Fruit fly (Drosophila melanogaster) whole organism, wandering third instar larva: Measurements from ENCODE around the gene Aprt.

Experiments
- Abd-B ChIP-seq: fragments of >200 bp; optimal IDR thresholded peaks from 2 replicates; lab custom pipeline; 2017; ENCODE audit warnings: missing biosample characterization, missing genetic modification characterization
- CG32264 ChIP-seq: fragments of 200-800 bp; sonication (Bioruptor generic); optimal IDR thresholded peaks from 2 replicates; lab custom pipeline; 2016; ENCODE audit warnings: missing biosample characterization, missing genetic modification characterization
- Dif ChIP-seq: fragments of 200-275, 200-300 bp; sonication (Bioruptor generic); optimal IDR thresholded peaks from 2 replicates; lab custom pipeline; 2018; ENCODE audit warnings: missing biosample characterization, missing genetic modification characterization; ENCODE audit not compliant: partially characterized antibody
- Hr78 ChIP-seq: fragments of >200 bp; optimal IDR thresholded peaks from 2 replicates; lab custom pipeline; 2017; ENCODE audit warnings: missing biosample characterization, missing genetic modification characterization
- N ChIP-seq: fragments of >200 bp; optimal IDR thresholded peaks from 2 replicates; lab custom pipeline; 2018; ENCODE audit warnings: missing biosample characterization, missing external identifiers, missing genetic modification characterization
- fru ChIP-seq: fragments of 200-800 bp; sonication (Bioruptor generic); optimal IDR thresholded peaks from 3 replicates; lab custom pipeline; 2016; ENCODE audit warnings: missing biosample characterization, mild to moderate bottlenecking, missing genetic modification characterization
- usp ChIP-seq: fragments of >200 bp; optimal IDR thresholded peaks from 2 replicates; lab custom pipeline; 2017; ENCODE audit warnings: missing biosample characterization, missing genetic modification characterization

DNA sequence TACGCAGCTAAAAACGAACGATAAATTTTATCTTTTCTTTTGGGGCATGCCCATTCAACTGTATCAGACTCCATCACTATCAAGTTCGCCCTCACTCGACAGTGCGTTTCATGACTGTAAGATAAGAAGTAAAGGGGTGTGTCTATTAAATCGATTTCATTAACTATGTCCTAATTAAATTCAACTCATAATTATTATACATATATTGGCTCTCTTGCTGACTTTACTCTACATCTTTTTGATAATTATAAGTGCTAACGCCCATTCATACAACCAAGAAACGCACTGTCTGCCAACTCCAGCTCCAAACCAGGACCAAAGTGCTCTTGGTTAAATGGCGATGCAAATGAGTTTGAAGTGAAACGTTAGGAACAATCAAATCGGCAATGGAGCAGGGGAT, 16.0 kb downstream of the Aprt start:
- TF ChIP-seq CG32264 = no peak
- no peak for TF ChIP-seq Hr78 (GFP tag; lab: Kevin White, UChicago)
- TF ChIP-seq Dif = no peak
- TF ChIP-seq N (GFP tag; lab: Kevin White, UChicago) = no peak
- TF ChIP-seq Abd-B (GFP tag; lab: Kevin White, UChicago) = no peak
- TF ChIP-seq fru = no peak
- no peak for TF ChIP-seq usp (GFP tag; lab: Kevin White, UChicago)
